Worm (Caenorhabditis elegans) whole organism, L3 larva: ENCODE measurements around the gene irld-3.

Experiments
- aly-2 ChIP-seq: fragments of 150-350 bp; optimal IDR thresholded peaks from 2 replicates; lab custom pipeline; 2014; ENCODE audit warnings: missing biosample characterization, missing genetic modification characterization
- ama-1 ChIP-seq: fragments of 150-350 bp; optimal IDR thresholded peaks from 2 replicates; lab custom pipeline; 2018
- ceh-16 ChIP-seq: sonication (generic microtip); optimal IDR thresholded peaks from 2 replicates; lab custom pipeline; 2017; ENCODE audit warnings: missing biosample characterization, missing genetic modification characterization
- elt-2 ChIP-seq: sonication (generic microtip); optimal IDR thresholded peaks from 2 replicates; lab custom pipeline; 2016; ENCODE audit warnings: missing genetic modification reagents, mild to moderate bottlenecking, missing genetic modification characterization, missing compliant biosample characterization
- fkh-10 ChIP-seq: sonication (generic microtip); optimal IDR thresholded peaks from 2 replicates; lab custom pipeline; 2017; ENCODE audit warnings: missing biosample characterization, missing genetic modification reagents, missing genetic modification characterization
- nhr-43 ChIP-seq: sonication (generic microtip); optimal IDR thresholded peaks from 2 replicates; lab custom pipeline; 2016; ENCODE audit warnings: mild to moderate bottlenecking, missing genetic modification characterization, missing compliant biosample characterization; ENCODE audit not compliant: poor library complexity, severe bottlenecking
- pha-4 ChIP-seq: fragments of 150-350 bp; optimal IDR thresholded peaks from 2 replicates; lab custom pipeline; 2014; ENCODE audit warnings: missing biosample characterization, missing genetic modification reagents, missing genetic modification characterization
- pqm-1 ChIP-seq: fragments of 150-350 bp; optimal IDR thresholded peaks from 2 replicates; lab custom pipeline; 2017; ENCODE audit warnings: missing biosample characterization, missing genetic modification characterization, inconsistent platforms
- skn-1 ChIP-seq: fragments of 150-350 bp; optimal IDR thresholded peaks from 2 replicates; lab custom pipeline; 2014; ENCODE audit warnings: missing biosample characterization, missing genetic modification characterization
- ztf-11 ChIP-seq: fragments of 150-350 bp; optimal IDR thresholded peaks from 2 replicates; lab custom pipeline; 2014; ENCODE audit warnings: missing biosample characterization, missing genetic modification characterization

DNA sequence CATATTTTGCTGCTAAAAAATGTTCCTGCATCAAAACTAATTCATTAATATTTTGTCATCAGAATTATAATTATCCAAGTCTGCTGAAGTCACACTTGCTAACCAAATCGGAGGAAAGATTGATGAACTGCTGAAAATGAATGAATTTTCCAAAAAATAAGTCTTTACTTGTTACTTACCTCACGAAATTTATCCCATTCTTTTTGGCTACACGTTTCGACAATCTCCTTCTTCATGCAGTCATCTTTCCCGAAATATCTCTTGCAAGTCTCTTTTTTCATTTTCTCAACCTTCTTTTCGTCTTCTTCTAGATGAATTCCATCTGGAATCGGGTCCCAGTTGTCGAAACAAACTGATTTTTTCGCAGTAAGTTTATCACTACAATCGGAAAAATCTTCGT, 20.0 kb upstream of the irld-3 start:
- TF ChIP-seq pha-4 (tag; lab: Kevin White, UChicago) (no peak), pqm-1 (tag; lab: Kevin White, UChicago) (no peak), ama-1 (lab: Kevin White, UChicago) (no peak), fkh-10 (no peak), aly-2 (no peak), elt-2 (tag; lab: Kevin White, UChicago) (no peak), ceh-16 (tag; lab: Kevin White, UChicago) (no peak), ztf-11 (no peak), skn-1 (tag; lab: Kevin White, UChicago) (no peak), nhr-43 (tag; lab: Kevin White, UChicago) (no peak)
